Worm (Caenorhabditis elegans): ENCODE measurements around the gene efl-3.

Gene efl-3

ce11 chrII:8392215-8392614, 20.3 kb upstream of the efl-3 start:
- TF ChIP-seq ahr-1 (tag; optimal IDR thresholded peaks at IDR 0.05): no peak
- TF ChIP-seq che-1 (tag; optimal IDR thresholded peaks at IDR 0.05): no peak
- no peak for TF ChIP-seq tbx-7 (tag; optimal IDR thresholded peaks at IDR 0.05)
- TF ChIP-seq C08G9.2 (tag; optimal IDR thresholded peaks at IDR 0.05): no peak
- TF ChIP-seq ceh-2 (tag; optimal IDR thresholded peaks at IDR 0.05): no peak
- no peak for TF ChIP-seq ceh-45 (GFP tag; IDR thresholded peaks at IDR 0.05)
- no peak for TF ChIP-seq fkh-6 (tag; optimal IDR thresholded peaks at IDR 0.05)
- TF ChIP-seq ceh-30 (tag; optimal IDR thresholded peaks at IDR 0.05): no peak
- TF ChIP-seq sox-2 (GFP tag; IDR thresholded peaks at IDR 0.05): no peak
- no peak for TF ChIP-seq pha-2 (tag; optimal IDR thresholded peaks at IDR 0.05)
- no peak for TF ChIP-seq ets-4 (tag; optimal IDR thresholded peaks at IDR 0.05)
- TF ChIP-seq ceh-34 (tag; optimal IDR thresholded peaks at IDR 0.05): no peak
- TF ChIP-seq hlh-8 (tag; optimal IDR thresholded peaks at IDR 0.05): no peak
- no peak for TF ChIP-seq unc-86 (tag; optimal IDR thresholded peaks at IDR 0.05)
- no peak for TF ChIP-seq F13H6.1 (tag; optimal IDR thresholded peaks at IDR 0.05)

- TF ChIP-seq che-1 (tag; optimal IDR thresholded peaks at IDR 0.05) (no peak), tbx-7 (tag; optimal IDR thresholded peaks at IDR 0.05) (no peak), hlh-15 (tag; optimal IDR thresholded peaks at IDR 0.05) (no peak), pros-1 (tag; optimal IDR thresholded peaks at IDR 0.05) (no peak), ceh-24 (tag; optimal IDR thresholded peaks at IDR 0.05) (no peak), unc-42 (tag; optimal IDR thresholded peaks at IDR 0.05) (no peak), dve-1 (tag; optimal IDR thresholded peaks at IDR 0.05) (no peak), elt-2 (tag; optimal IDR thresholded peaks at IDR 0.05) (no peak), ceh-18 (tag; optimal IDR thresholded peaks at IDR 0.05) (no peak), ceh-45 (GFP tag; IDR thresholded peaks at IDR 0.05) (no peak), ceh-6 (GFP tag; optimal IDR thresholded peaks at IDR 0.05) (no peak), ets-4 (tag; optimal IDR thresholded peaks at IDR 0.05) (no peak), ama-1 (optimal IDR thresholded peaks at IDR 0.05) (no peak), ahr-1 (tag; optimal IDR thresholded peaks at IDR 0.05) (no peak), unc-3 (GFP tag; conservative IDR thresholded peaks at IDR 0.05) (no peak), unc-3 (tag; optimal IDR thresholded peaks at IDR 0.05) (no peak), ceh-48 (tag; optimal IDR thresholded peaks at IDR 0.05) (no peak), rnt-1 (tag; optimal IDR thresholded peaks at IDR 0.05) (no peak), nhr-11 (tag; optimal IDR thresholded peaks at IDR 0.05) (no peak), ref-2 (tag; optimal IDR thresholded peaks at IDR 0.05) (no peak), zip-5 (tag; optimal IDR thresholded peaks at IDR 0.05) (no peak)
Observed at ce11 chrII:8394205-8394604, 18.3 kb upstream of the efl-3 start, which contains the start of gene F49E12.8. Gene F49E12.8 (minus strand): TSS chrII:8394305.

ce11 chrII:8396041-8396440, 16.4 kb upstream of the efl-3 start, which contains the start of gene F49E12.7:
Gene F49E12.7 (minus strand): TSS chrII:8396141.
- TF ChIP-seq syd-9 (tag; optimal IDR thresholded peaks at IDR 0.05) (no peak), mec-3 (tag; optimal IDR thresholded peaks at IDR 0.05; ENCODE audit: borderline replicate concordance) (no peak), C08G9.2 (tag; optimal IDR thresholded peaks at IDR 0.05) (no peak), ceh-24 (tag; optimal IDR thresholded peaks at IDR 0.05) (no peak), sox-4 (tag; optimal IDR thresholded peaks at IDR 0.05) (no peak), C38D4.7 (GFP tag; optimal IDR thresholded peaks at IDR 0.05) (no peak), ceh-45 (GFP tag; IDR thresholded peaks at IDR 0.05) (no peak), eyg-1 (tag; optimal IDR thresholded peaks at IDR 0.05) (no peak), nhr-11 (tag; optimal IDR thresholded peaks at IDR 0.05) (no peak), pat-9 (tag; optimal IDR thresholded peaks at IDR 0.05) (no peak), nfya-1 (tag; optimal IDR thresholded peaks at IDR 0.05) (no peak), ref-2 (tag; optimal IDR thresholded peaks at IDR 0.05) (no peak), zip-5 (tag; optimal IDR thresholded peaks at IDR 0.05) (no peak), ceh-14 (tag; optimal IDR thresholded peaks at IDR 0.05) (no peak), elt-2 (tag; optimal IDR thresholded peaks at IDR 0.05) (no peak), che-1 (tag; optimal IDR thresholded peaks at IDR 0.05) (no peak), ceh-2 (tag; optimal IDR thresholded peaks at IDR 0.05) (no peak), hlh-15 (tag; optimal IDR thresholded peaks at IDR 0.05) (no peak)
